Worm (Caenorhabditis elegans) whole organism, L4 larva: Measurements from ENCODE around the gene arrd-2.

ENCODE experiments used
- F10B5.3 ChIP-seq: sonication (generic microtip); optimal IDR thresholded peaks from 2 replicates; lab custom pipeline; 2016; ENCODE audit warnings: mild to moderate bottlenecking, missing genetic modification characterization, missing compliant biosample characterization
- T20F7.1 ChIP-seq: fragments of 200-800 bp; sonication (Bioruptor generic); optimal IDR thresholded peaks from 2 replicates; lab custom pipeline; 2018; ENCODE audit warnings: mild to moderate bottlenecking, missing genetic modification characterization, missing compliant biosample characterization
- T26A8.4 ChIP-seq: fragments of 200-800 bp; sonication (Bioruptor generic); IDR thresholded peaks from 2 replicates; pipeline ENCODE4 v1.3.6; 2022; ENCODE audit warnings: missing genetic modification characterization, missing compliant biosample characterization
- ZK337.2 ChIP-seq: fragments of 200-800 bp; sonication (Bioruptor generic); IDR thresholded peaks from 2 replicates; pipeline ENCODE4 v1.3.6; 2022; ENCODE audit warnings: missing genetic modification reagents, missing genetic modification characterization, missing compliant biosample characterization
- ceh-28 ChIP-seq: fragments of 150-350 bp; optimal IDR thresholded peaks from 2 replicates; lab custom pipeline; 2014; ENCODE audit warnings: missing biosample characterization, missing genetic modification reagents, missing genetic modification characterization
- ceh-62 ChIP-seq: sonication (generic microtip); optimal IDR thresholded peaks from 2 replicates; lab custom pipeline; 2017; ENCODE audit warnings: missing biosample characterization, missing genetic modification characterization
- ceh-82 ChIP-seq: sonication (generic microtip); optimal IDR thresholded peaks from 2 replicates; lab custom pipeline; 2017; ENCODE audit warnings: missing biosample characterization, missing genetic modification characterization
- cey-2 ChIP-seq: sonication (generic microtip); optimal IDR thresholded peaks from 3 replicates; lab custom pipeline; 2017; ENCODE audit warnings: missing genetic modification characterization, mild to moderate bottlenecking, missing compliant biosample characterization, antibody characterized with exemption, borderline replicate concordance; ENCODE audit not compliant: insufficient read depth
- dmd-8 ChIP-seq: fragments of 200-800 bp; sonication (Bioruptor generic); IDR thresholded peaks from 2 replicates; pipeline ENCODE4 v1.3.6; 2022; ENCODE audit warnings: missing genetic modification characterization, missing compliant biosample characterization
- dpl-1 ChIP-seq: fragments of 150-350 bp; optimal IDR thresholded peaks from 2 replicates; lab custom pipeline; 2014; ENCODE audit warnings: missing biosample characterization, missing genetic modification reagents, missing genetic modification characterization
- duxl-1 ChIP-seq: sonication (generic microtip); optimal IDR thresholded peaks from 2 replicates; lab custom pipeline; 2016; ENCODE audit warnings: mild to moderate bottlenecking, missing genetic modification characterization, moderate library complexity, missing compliant biosample characterization; ENCODE audit not compliant: poor library complexity
- dve-1 ChIP-seq: sonication (generic microtip); optimal IDR thresholded peaks from 2 replicates; lab custom pipeline; 2017; ENCODE audit warnings: antibody characterized with exemption, mild to moderate bottlenecking, missing genetic modification characterization, missing compliant biosample characterization; ENCODE audit not compliant: insufficient read depth
- jun-1 ChIP-seq: fragments of 150-350 bp; optimal IDR thresholded peaks from 2 replicates; lab custom pipeline; 2014; ENCODE audit warnings: missing biosample characterization, missing genetic modification reagents, missing genetic modification characterization
- lin-1 ChIP-seq: fragments of 200-800 bp; sonication (Bioruptor generic); IDR thresholded peaks from 2 replicates; pipeline ENCODE4 v1.3.6; 2022; ENCODE audit warnings: missing genetic modification reagents, missing genetic modification characterization, missing compliant biosample characterization
- lin-15B ChIP-seq: fragments of 150-350 bp; sonication (generic microtip); optimal IDR thresholded peaks from 3 replicates; lab custom pipeline; 2014; ENCODE audit warnings: missing biosample characterization, missing genetic modification characterization
- lin-39 ChIP-seq: fragments of 150-350 bp; optimal IDR thresholded peaks from 2 replicates; lab custom pipeline; 2014; ENCODE audit warnings: missing biosample characterization, missing genetic modification reagents, missing genetic modification characterization
- madf-5 ChIP-seq, 2 experiments: fragments of 200-800 bp; sonication (Bioruptor generic); IDR thresholded peaks; 2 replicates each; pipeline ENCODE4 v1.3.6; 2022; ENCODE audit warnings: missing compliant biosample characterization in 2 of 2, missing genetic modification characterization in 2 of 2
- madf-9 ChIP-seq: fragments of 200-800 bp; sonication (Bioruptor generic); conservative IDR thresholded peaks from 2 replicates; pipeline ENCODE4 v1.3.6; 2022; ENCODE audit warnings: missing genetic modification reagents, missing genetic modification characterization, missing compliant biosample characterization
- nhr-102 ChIP-seq: sonication (generic microtip); optimal IDR thresholded peaks from 2 replicates; lab custom pipeline; 2016; ENCODE audit warnings: mild to moderate bottlenecking, missing genetic modification characterization, moderate library complexity, missing compliant biosample characterization
- nhr-25 ChIP-seq: sonication (generic microtip); optimal IDR thresholded peaks from 2 replicates; lab custom pipeline; 2017; ENCODE audit warnings: missing genetic modification characterization, mild to moderate bottlenecking, missing compliant biosample characterization, antibody characterized with exemption, moderate library complexity, borderline replicate concordance; ENCODE audit not compliant: insufficient read depth
- nhr-28 ChIP-seq: fragments of 150-350 bp; optimal IDR thresholded peaks from 2 replicates; lab custom pipeline; 2014; ENCODE audit warnings: missing biosample characterization, missing genetic modification characterization
- nhr-41 ChIP-seq: fragments of 200-800 bp; sonication (Bioruptor generic); IDR thresholded peaks from 2 replicates; pipeline ENCODE4 v1.3.6; 2022; ENCODE audit warnings: missing genetic modification reagents, missing genetic modification characterization, missing compliant biosample characterization
- sdz-12 ChIP-seq: fragments of 200-800 bp; sonication (Bioruptor generic); optimal IDR thresholded peaks from 2 replicates; lab custom pipeline; 2018; ENCODE audit warnings: mild to moderate bottlenecking, missing genetic modification characterization, missing compliant biosample characterization
- set-16 ChIP-seq: fragments of 200-800 bp; sonication (Bioruptor generic); IDR thresholded peaks from 2 replicates; pipeline ENCODE4 v1.3.6; 2022; ENCODE audit warnings: missing genetic modification reagents, missing genetic modification characterization, missing compliant biosample characterization
- skn-1 ChIP-seq: fragments of 150-350 bp; optimal IDR thresholded peaks from 2 replicates; lab custom pipeline; 2014; ENCODE audit warnings: missing biosample characterization, missing genetic modification characterization
- unc-62 ChIP-seq, 3 experiments: fragments of 150-350 bp in 1 of 3; sonication (generic microtip); optimal IDR thresholded peaks in 2 of 3; peaks in 1 of 3; 1 replicate in 1 of 3; 2 replicates in 2 of 3; lab custom pipeline; 2014 to 2017; ENCODE audit warnings: missing biosample characterization in 3 of 3, missing genetic modification characterization in 3 of 3, missing genetic modification reagents in 3 of 3, missing genotype in 1 of 3
- vab-7 ChIP-seq: fragments of 200-800 bp; sonication (Bioruptor generic); IDR thresholded peaks from 2 replicates; pipeline ENCODE4 v1.3.6; 2022; ENCODE audit warnings: missing genetic modification reagents, missing genetic modification characterization, missing compliant biosample characterization
- zag-1 ChIP-seq: fragments of 150-350 bp; optimal IDR thresholded peaks from 2 replicates; lab custom pipeline; 2014; ENCODE audit warnings: missing biosample characterization, missing genetic modification characterization

arrd-2 gene

DNA sequence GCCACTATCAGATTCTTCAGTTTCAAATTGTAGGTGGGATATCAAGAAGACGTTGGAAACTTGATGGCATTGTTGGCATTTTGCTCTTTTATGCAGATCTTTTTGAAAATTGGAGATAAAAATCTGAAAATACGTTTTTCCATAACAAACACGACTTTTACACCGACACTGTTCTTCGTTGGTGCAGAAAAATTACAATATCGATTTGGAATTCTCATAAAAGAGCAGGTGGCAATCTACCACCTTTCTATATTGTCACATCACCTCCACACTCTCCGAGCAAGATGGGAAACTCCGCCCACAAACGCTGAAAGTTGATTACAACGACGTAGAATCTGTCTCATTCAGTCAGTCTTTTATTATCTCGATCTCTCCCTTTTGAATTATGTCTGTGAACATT lies at the start of gene arrd-2:
TSS of gene arrd-2 (plus strand) at position 301 of the 400 bp plus-strand sequence.
- TF ChIP-seq unc-62 (GFP tag; optimal IDR thresholded peaks at IDR 0.05 in 1 of 2; lab: Kevin White, UChicago) (peak in 1 of 2 experiments; percentile 42), unc-62 (tag; optimal IDR thresholded peaks at IDR 0.05; lab: Kevin White, UChicago) (no peak), madf-5 (GFP tag; IDR thresholded peaks at IDR 0.05; lab: Robert Waterston, UW) (no peak), lin-39 (tag; lab: Kevin White, UChicago) (no peak), ceh-82 (tag; lab: Kevin White, UChicago) (no peak), nhr-28 (tag; lab: Kevin White, UChicago) (no peak), T20F7.1 (GFP tag; lab: Kevin White, UChicago) (no peak)

DNA sequence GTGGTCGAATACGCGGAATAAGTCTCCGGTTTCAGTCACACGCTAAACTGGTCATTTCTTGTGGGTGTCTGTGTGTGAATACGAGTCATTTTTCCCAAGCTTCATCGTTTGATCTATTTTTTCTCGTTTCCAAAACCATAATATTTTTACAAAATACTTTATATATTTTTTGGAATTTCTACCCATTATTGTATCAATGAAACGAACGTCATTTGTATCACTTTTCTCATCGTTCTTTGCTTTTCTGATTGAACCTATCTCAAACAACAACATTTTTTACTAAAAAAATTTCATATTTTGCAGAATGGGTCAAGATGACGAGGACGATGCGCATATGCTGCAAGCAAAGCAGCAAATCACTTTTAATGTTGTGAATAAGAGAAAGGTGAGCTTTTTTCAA lies 49.3 kb upstream of the arrd-2 start, which contains the start of gene mel-11:
TSS of gene mel-11 (plus strand) at position 301 of the 400 bp plus-strand sequence.
- TF ChIP-seq lin-15B (tag; lab: Kevin White, UChicago) = no peak
- no peak for TF ChIP-seq lin-1
- TF ChIP-seq dve-1 = no peak
- no peak for TF ChIP-seq set-16 (GFP tag; lab: Robert Waterston, UW)
- TF ChIP-seq duxl-1 (tag; lab: Kevin White, UChicago) = no peak
- no peak for TF ChIP-seq T26A8.4 (GFP tag; lab: Robert Waterston, UW)
- TF ChIP-seq nhr-102 = no peak
- TF ChIP-seq madf-9 (GFP tag; lab: Robert Waterston, UW) = no peak
- no peak for TF ChIP-seq zag-1 (tag; lab: Kevin White, UChicago)

DNA sequence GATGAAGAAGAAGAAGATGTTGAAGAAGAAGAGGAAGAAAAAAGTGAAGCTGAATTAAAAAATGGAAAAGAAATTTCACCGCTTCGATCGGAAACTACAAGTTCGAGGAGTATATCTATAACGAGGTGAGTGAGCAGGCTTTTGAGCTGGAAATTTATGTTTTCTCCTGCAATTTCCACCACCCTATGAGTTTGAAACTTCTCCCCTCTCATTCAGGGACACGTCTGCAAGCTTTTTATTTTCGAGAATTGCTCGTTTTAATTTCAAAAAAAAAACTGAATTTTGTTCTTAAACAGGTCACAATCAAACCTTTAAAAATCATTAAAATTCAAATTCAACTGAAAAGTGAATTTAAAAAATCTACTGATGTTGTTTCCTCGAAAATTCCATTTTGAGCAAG lies 45.3 kb upstream of the arrd-2 start:
- no peak for TF ChIP-seq F10B5.3 (tag; lab: Kevin White, UChicago)
- peak in 1 of 2 experiments; percentile 72 for TF ChIP-seq unc-62 (GFP tag; optimal IDR thresholded peaks at IDR 0.05 in 1 of 2; lab: Kevin White, UChicago)
- TF ChIP-seq unc-62 (tag; optimal IDR thresholded peaks at IDR 0.05; lab: Kevin White, UChicago) = no peak

DNA sequence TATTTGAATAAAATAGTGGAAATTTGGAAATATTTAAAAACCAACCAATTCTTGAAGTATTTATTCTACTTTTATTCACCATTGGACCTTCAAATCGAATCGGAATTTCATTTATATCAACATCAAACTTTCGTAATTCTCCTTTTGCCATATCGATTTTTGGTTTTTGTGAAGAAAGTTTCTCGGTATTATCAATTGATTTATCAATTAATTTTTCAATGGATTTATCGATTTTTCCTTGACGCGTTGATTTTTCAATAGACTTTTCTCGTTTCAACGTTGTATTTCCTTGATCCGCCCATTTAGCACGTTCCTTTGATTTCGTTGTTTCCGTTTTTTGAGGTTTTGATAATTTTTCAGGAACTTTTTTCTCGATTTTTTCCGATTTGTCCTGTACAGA lies 38.2 kb upstream of the arrd-2 start:
- peak; percentile 56 for TF ChIP-seq ceh-28 (tag; lab: Kevin White, UChicago)
- TF ChIP-seq dpl-1 = no peak

DNA sequence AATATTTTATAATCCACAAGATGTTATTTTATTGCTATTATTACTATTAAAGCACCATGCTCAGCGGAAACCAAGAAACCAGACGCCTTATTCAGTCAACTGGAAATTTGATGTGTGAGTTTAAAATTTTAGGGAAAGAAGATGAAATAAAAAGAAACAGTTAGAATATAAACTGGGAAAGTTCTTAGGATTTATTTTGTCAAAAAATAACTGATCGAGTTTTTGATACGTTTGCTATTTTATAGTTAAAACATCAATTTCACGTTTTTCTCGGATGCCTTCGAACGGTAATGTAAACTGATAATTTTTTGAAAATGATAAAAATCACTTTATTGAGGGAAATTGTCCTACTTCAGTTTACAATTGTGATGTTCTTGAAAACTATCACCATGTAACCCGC lies 35.2 kb upstream of the arrd-2 start, which contains the start of gene C06C3.3:
TSS of gene C06C3.3 (minus strand) at position 101 of the 400 bp plus-strand sequence.
- TF ChIP-seq vab-7 (GFP tag; lab: Robert Waterston, UW) (no peak), nhr-28 (tag; lab: Kevin White, UChicago) (no peak), dmd-8 (GFP tag; lab: Robert Waterston, UW) (no peak), ceh-62 (tag; lab: Kevin White, UChicago) (no peak), nhr-41 (GFP tag; lab: Robert Waterston, UW) (no peak)

DNA sequence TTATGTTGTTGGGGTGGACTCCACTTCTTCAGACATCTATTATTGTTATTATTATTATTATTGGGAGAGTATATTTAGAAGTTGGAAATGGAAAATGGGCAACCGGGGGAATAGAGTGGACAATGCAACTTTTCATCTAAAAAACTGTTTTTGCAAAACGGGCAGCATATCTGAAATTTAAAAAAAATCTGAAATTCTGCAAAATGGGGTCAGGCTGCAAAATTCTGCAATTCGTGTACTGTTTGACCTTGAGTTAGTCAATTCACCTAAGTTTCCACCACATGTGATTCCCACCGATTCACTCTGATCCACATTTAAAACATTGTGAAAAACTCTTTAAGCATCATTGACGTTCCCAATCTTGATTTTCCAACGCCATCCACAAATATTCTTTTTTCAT lies 34.6 kb upstream of the arrd-2 start, which contains the start of gene C06C3.4:
TSS of gene C06C3.4 (plus strand) at position 301 of the 400 bp plus-strand sequence.
- TF ChIP-seq nhr-25 (tag; lab: Kevin White, UChicago) (no peak), ceh-82 (tag; lab: Kevin White, UChicago) (no peak), jun-1 (no peak), vab-7 (GFP tag; lab: Robert Waterston, UW) (no peak), skn-1 (tag; lab: Kevin White, UChicago) (no peak), sdz-12 (GFP tag; lab: Kevin White, UChicago) (no peak), ZK337.2 (GFP tag; lab: Robert Waterston, UW) (no peak), ceh-28 (tag; lab: Kevin White, UChicago) (no peak), cey-2 (no peak)
